Fruit fly (Drosophila melanogaster): ENCODE results near the gene CG3088.

DNA sequence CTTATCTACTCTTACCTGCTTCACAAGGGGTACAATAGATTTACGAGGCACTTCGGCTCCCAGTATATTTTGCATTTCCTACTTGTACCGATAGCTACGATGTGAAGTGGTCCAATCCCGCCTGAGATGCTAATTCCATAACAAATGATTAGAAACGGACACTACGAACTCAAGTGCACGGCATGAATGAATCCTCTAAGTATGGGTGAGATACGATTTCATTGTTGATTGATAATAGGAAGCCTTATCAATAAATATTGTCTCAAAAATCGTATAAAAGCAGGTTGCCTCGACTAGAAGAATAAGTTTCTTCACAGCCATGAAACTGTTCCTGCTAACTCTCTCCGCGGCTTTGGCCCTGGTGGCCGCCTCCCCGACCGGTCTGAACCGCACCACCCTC is 39.6 kb upstream of the CG3088 start, which contains the start of gene CG18180:
- no peak for TF ChIP-seq pan (optimal IDR thresholded peaks at IDR 0.05)
- TF ChIP-seq EcR (GFP tag; optimal IDR thresholded peaks at IDR 0.05) = no peak
- TF ChIP-seq Dll (optimal IDR thresholded peaks at IDR 0.05) = no peak
- TF ChIP-seq usp (GFP tag; optimal IDR thresholded peaks at IDR 0.05) = no peak
- no peak for TF ChIP-seq psq (optimal IDR thresholded peaks at IDR 0.05)
- TF ChIP-seq CG8478 (optimal IDR thresholded peaks at IDR 0.05) = no peak

Data from whole organism.